Worm (Caenorhabditis elegans) whole organism, L2 larva: ENCODE measurements around the gene fbxb-76.
"Not testable (repeated sequence)": the region's sequence is repeated elsewhere in the genome, so short reads cannot be mapped to it uniquely, and the experiment has no call there.

Experiments
- C34F6.9 ChIP-seq: fragments of 150-350 bp; optimal IDR thresholded peaks from 2 replicates; lab custom pipeline; 2014; ENCODE audit warnings: missing biosample characterization, missing genetic modification characterization
- F13H6.1 ChIP-seq: sonication (generic microtip); optimal IDR thresholded peaks from 2 replicates; lab custom pipeline; 2016; ENCODE audit warnings: missing genetic modification characterization, missing compliant biosample characterization
- R02D3.7 ChIP-seq: fragments of 150-350 bp; optimal IDR thresholded peaks from 2 replicates; lab custom pipeline; 2014; ENCODE audit warnings: missing biosample characterization, missing genetic modification characterization
- Y55F3AM.14 ChIP-seq: fragments of 200-800 bp; sonication (Bioruptor generic); optimal IDR thresholded peaks from 2 replicates; lab custom pipeline; 2018; ENCODE audit warnings: mild to moderate bottlenecking, missing genetic modification characterization, missing compliant biosample characterization
- alr-1 ChIP-seq: fragments of 150-350 bp; optimal IDR thresholded peaks from 2 replicates; lab custom pipeline; 2014; ENCODE audit warnings: missing biosample characterization, missing genetic modification characterization
- ama-1 ChIP-seq: fragments of 150-350 bp; optimal IDR thresholded peaks from 2 replicates; lab custom pipeline; 2018; ENCODE audit warnings: inconsistent platforms
- blmp-1 ChIP-seq: sonication (generic microtip); optimal IDR thresholded peaks from 2 replicates; lab custom pipeline; 2017; ENCODE audit warnings: missing genetic modification characterization, mild to moderate bottlenecking, missing compliant biosample characterization, antibody characterized with exemption, moderate library complexity; ENCODE audit not compliant: insufficient read depth
- ceh-16 ChIP-seq: fragments of 150-350 bp; optimal IDR thresholded peaks from 2 replicates; lab custom pipeline; 2014; ENCODE audit warnings: missing biosample characterization, missing genetic modification characterization
- ceh-82 ChIP-seq: fragments of 150-350 bp; optimal IDR thresholded peaks from 2 replicates; lab custom pipeline; 2014; ENCODE audit warnings: missing biosample characterization, missing genetic modification characterization
- crh-2 ChIP-seq: sonication (generic microtip); optimal IDR thresholded peaks from 2 replicates; lab custom pipeline; 2017; ENCODE audit warnings: missing biosample characterization, missing genetic modification characterization
- dmd-4 ChIP-seq: sonication (generic microtip); optimal IDR thresholded peaks from 2 replicates; lab custom pipeline; 2017; ENCODE audit warnings: missing biosample characterization, missing genetic modification characterization
- elt-3 ChIP-seq: sonication (generic microtip); optimal IDR thresholded peaks from 2 replicates; lab custom pipeline; 2017; ENCODE audit warnings: missing biosample characterization, missing genetic modification characterization
- fos-1 ChIP-seq: fragments of 150-350 bp; optimal IDR thresholded peaks from 2 replicates; lab custom pipeline; 2014; ENCODE audit warnings: missing biosample characterization, missing genetic modification characterization
- gmeb-1 ChIP-seq: fragments of 150-350 bp; optimal IDR thresholded peaks from 2 replicates; lab custom pipeline; 2014; ENCODE audit warnings: missing biosample characterization, missing genetic modification characterization
- lin-11 ChIP-seq: fragments of 150-350 bp; sonication (generic microtip); optimal IDR thresholded peaks from 2 replicates; lab custom pipeline; 2014; ENCODE audit warnings: missing biosample characterization, missing genetic modification characterization, inconsistent platforms, mixed read lengths
- lin-13 ChIP-seq: fragments of 150-350 bp; optimal IDR thresholded peaks from 2 replicates; lab custom pipeline; 2014; ENCODE audit warnings: missing biosample characterization, missing genetic modification reagents, missing genetic modification characterization
- lsy-2 ChIP-seq, 2 experiments: fragments of 150-350 bp in 1 of 2; sonication (generic microtip) in 1 of 2; optimal IDR thresholded peaks; 2 replicates each; lab custom pipeline; 2014 to 2017; ENCODE audit warnings: missing biosample characterization in 2 of 2, missing genetic modification characterization in 2 of 2
- mab-5 ChIP-seq: fragments of 150-350 bp; optimal IDR thresholded peaks from 2 replicates; lab custom pipeline; 2014; ENCODE audit warnings: missing biosample characterization, missing genetic modification characterization
- mdl-1 ChIP-seq, 2 experiments: fragments of 150-350 bp in 1 of 2; sonication (generic microtip) in 1 of 2; optimal IDR thresholded peaks; 2 replicates each; lab custom pipeline; 2017; ENCODE audit warnings: missing biosample characterization in 2 of 2, missing genetic modification characterization in 2 of 2
- nhr-11 ChIP-seq: fragments of 150-350 bp; optimal IDR thresholded peaks from 2 replicates; lab custom pipeline; 2014; ENCODE audit warnings: missing biosample characterization, missing genetic modification characterization
- nhr-12 ChIP-seq: fragments of 150-350 bp; optimal IDR thresholded peaks from 2 replicates; lab custom pipeline; 2014; ENCODE audit warnings: missing biosample characterization, missing genetic modification characterization
- nhr-21 ChIP-seq: fragments of 150-350 bp; optimal IDR thresholded peaks from 2 replicates; lab custom pipeline; 2014; ENCODE audit warnings: missing biosample characterization, missing genetic modification characterization
- nhr-6 ChIP-seq: fragments of 150-350 bp; optimal IDR thresholded peaks from 2 replicates; lab custom pipeline; 2014; ENCODE audit warnings: missing biosample characterization, missing genetic modification characterization
- peb-1 ChIP-seq: fragments of 150-350 bp; optimal IDR thresholded peaks from 2 replicates; lab custom pipeline; 2014; ENCODE audit warnings: missing biosample characterization, missing genetic modification characterization
- sma-9 ChIP-seq, 2 experiments: fragments of 150-350 bp in 1 of 2; sonication (generic microtip) in 1 of 2; optimal IDR thresholded peaks; 2 replicates each; lab custom pipeline; 2014 to 2016; ENCODE audit warnings: missing genetic modification characterization in 2 of 2, mild to moderate bottlenecking in 1 of 2, missing biosample characterization in 1 of 2, missing compliant biosample characterization in 1 of 2, missing genetic modification reagents in 1 of 2, moderate library complexity in 1 of 2
- snpc-4 ChIP-seq: fragments of 150-350 bp; optimal IDR thresholded peaks from 2 replicates; lab custom pipeline; 2014; ENCODE audit warnings: missing biosample characterization, missing genetic modification characterization
- unc-39 ChIP-seq: fragments of 150-350 bp; optimal IDR thresholded peaks from 2 replicates; lab custom pipeline; 2014; ENCODE audit warnings: missing biosample characterization, missing genetic modification characterization
- unc-55 ChIP-seq: fragments of 150-350 bp; sonication (generic microtip); optimal IDR thresholded peaks from 3 replicates; lab custom pipeline; 2014; ENCODE audit warnings: missing biosample characterization, missing genetic modification reagents, missing genetic modification characterization
- unc-62 ChIP-seq: fragments of 150-350 bp; optimal IDR thresholded peaks from 2 replicates; lab custom pipeline; 2014; ENCODE audit warnings: missing biosample characterization, missing genetic modification reagents, missing genetic modification characterization
- ztf-1 ChIP-seq: fragments of 200-800 bp; sonication (Bioruptor generic); conservative IDR thresholded peaks from 2 replicates; pipeline ENCODE4 v1.3.6; 2022; ENCODE audit warnings: missing genetic modification characterization, missing compliant biosample characterization

fbxb-76 gene

DNA sequence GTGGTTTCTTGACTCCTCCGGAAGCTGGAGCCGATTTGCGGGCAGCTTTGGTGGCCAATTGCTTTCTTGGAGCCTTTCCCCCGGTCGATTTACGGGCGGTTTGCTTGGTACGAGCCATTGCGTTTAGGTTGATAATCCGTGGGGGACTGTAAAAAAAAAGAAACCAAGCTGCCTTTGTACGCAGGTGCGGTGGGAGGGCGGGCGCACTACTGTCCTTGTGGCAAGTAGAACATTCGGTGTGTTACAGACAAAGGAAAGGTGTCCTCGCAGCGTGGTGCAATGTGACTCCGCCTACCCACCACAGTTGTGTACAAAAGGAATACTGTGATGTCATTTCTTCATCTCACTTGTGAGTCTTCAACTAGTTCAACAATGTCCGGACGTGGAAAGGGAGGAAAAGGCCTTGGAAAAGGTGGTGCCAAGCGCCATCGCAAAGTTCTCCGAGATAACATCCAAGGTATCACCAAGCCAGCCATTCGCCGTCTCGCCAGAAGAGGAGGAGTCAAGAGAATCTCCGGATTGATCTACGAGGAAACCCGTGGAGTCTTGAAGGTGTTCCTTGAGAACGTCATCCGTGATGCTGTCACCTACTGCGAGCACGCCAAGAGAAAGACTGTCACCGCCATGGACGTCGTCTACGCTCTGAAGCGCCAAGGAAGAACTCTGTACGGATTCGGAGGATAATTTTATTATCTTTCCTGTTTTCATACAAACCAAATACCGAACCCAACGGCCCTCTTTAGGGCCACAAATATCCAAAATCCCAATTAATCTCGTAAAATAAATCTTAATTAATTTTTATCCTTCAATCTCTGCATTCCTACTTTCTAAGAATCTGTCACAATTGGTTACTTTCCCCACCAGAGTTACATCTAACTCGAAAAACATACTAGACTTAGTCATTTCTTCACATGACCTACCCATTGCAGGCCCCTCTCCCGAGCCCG, 27.9 kb upstream of the fbxb-76 start, which contains the start of the genes his-63 and his-64:
Gene his-63 (minus strand): TSS at position 118 of the 947 bp plus-strand sequence.
Gene his-64 (plus strand): TSS at position 373 of the 947 bp plus-strand sequence.
- peak; percentile 14 for TF ChIP-seq ceh-16 (tag; lab: Kevin White, UChicago)

DNA sequence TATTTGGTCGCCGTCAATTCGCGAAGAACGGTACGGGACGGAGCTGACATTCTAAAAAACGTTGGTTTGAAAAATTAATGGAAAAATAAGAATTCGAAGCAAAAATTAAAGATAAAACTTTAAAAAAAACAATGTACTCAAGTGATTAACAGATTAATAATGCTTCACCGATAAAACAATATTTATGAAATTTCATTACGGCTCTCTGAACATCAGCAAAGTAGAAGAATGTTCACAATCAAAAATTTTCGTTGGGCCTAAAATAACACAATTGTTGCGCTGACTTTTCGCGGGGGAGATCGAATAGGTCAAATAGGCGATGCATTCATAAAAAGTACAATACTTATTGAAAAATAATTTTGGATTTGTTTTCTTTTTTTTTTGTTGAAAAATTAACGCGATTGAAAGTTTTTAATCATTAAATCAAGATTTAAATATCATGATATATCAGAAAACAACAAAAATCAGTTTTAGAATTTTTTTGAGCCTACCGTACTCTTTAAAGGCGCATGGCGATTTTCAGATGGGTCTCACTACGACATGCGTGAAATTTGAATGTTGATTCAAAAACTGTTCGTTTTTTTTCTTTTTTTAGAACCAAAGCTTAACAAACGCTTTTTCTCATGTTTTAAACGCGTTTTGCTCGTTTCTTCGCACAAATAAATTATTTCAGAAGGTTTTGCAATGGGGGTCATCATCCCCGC, 24.3 kb upstream of the fbxb-76 start, which contains the start of the genes memi-3 and cyp-31A2:
Gene memi-3 (minus strand): TSS at position 51 of the 704 bp plus-strand sequence.
Gene cyp-31A2 (plus strand): TSS at position 674 of the 704 bp plus-strand sequence.
- TF ChIP-seq ceh-16 (tag; lab: Kevin White, UChicago) (no peak), nhr-6 (no peak), nhr-12 (tag; lab: Kevin White, UChicago) (no peak), blmp-1 (tag; lab: Kevin White, UChicago) (no peak), mab-5 (tag; lab: Kevin White, UChicago) (no peak), R02D3.7 (tag; lab: Kevin White, UChicago) (no peak)

DNA sequence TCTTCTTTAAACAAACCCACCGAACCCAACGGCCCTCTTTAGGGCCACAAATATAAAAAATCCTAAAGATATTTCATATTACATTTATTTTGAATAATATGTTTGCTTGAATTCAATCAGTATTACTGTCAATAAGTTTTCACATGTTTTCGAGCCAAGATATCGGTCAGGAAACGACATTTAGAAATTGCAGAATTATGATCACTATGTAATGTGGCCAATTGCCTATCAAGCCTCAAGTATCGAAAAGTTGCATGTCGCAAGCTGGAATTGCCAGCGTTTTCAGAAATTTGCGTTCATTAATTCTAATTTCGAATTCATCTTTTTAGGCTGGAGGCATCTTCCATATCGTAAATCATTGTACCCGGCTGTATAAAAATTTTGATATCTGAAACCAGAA, 22.3 kb upstream of the fbxb-76 start:
- TF ChIP-seq C34F6.9 (tag; lab: Kevin White, UChicago): no peak
- TF ChIP-seq alr-1 (tag; lab: Kevin White, UChicago): no peak
- TF ChIP-seq unc-62 (GFP tag; lab: Kevin White, UChicago): no peak
- no peak for TF ChIP-seq lsy-2 (tag; optimal IDR thresholded peaks at IDR 0.05; lab: Kevin White, UChicago)
- TF ChIP-seq, all 48 proteins: peak for 0

DNA sequence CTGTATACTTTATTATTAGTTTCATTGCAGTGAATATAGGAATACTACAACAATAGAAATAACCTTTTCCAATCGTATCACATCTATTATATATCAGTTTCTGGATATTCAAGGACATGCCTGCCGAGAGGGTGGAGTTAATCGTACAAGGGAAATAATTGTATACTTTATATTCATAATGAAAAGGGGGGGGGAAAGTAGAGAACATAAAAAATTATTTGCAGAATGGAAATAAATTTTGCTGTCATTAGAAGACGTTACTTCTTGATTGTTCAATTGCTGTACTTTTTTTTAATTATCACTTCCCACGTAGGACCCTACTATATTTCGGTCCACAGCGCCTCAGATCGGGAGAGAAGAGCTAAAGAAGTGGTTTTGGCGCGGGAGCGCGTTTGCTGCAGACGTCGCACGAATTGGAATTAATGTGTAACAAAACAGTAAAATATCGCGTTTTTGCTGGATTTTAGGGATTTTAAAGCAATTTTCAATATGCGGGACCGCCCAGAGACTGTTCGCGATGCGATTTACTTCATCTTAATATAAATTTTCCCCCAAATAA, 19.2 kb upstream of the fbxb-76 start, which contains the start of gene dsl-6:
Gene dsl-6 (minus strand): TSS at position 51 of the 559 bp plus-strand sequence.
- TF ChIP-seq C34F6.9 (tag; lab: Kevin White, UChicago); ama-1 (lab: Kevin White, UChicago); lin-11: not testable (repeated sequence)

DNA sequence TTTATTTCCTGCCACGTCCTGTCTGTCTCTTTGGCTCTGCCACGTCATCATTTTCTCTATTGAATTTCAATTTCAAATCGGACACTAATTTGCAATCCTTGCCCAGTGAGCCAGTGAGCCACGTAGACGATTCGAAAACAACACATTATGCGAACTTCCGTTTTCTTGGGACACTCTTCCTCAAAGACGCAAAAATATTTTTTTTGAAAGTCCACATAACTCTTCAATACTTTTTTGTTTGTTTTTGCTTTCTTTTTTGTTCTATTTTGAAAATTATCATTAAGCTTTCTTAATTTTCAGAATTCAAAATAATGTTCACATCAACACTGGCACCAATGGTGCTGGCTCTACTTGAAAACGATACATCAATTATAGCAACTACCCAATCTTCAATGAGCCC, 15.1 kb upstream of the fbxb-76 start, which contains the start of gene tag-89:
Gene tag-89 (plus strand): TSS at position 301 of the 400 bp plus-strand sequence.
- TF ChIP-seq fos-1 (tag; lab: Kevin White, UChicago): no peak
- TF ChIP-seq lin-13 (GFP tag; lab: Kevin White, UChicago): no peak
- no peak for TF ChIP-seq C34F6.9 (tag; lab: Kevin White, UChicago)
- TF ChIP-seq gmeb-1 (tag; lab: Kevin White, UChicago): no peak
- TF ChIP-seq nhr-11: no peak
- no peak for TF ChIP-seq unc-55
- no peak for TF ChIP-seq mdl-1 (tag; optimal IDR thresholded peaks at IDR 0.05; lab: Kevin White, UChicago)
- no peak for TF ChIP-seq ztf-1 (GFP tag; lab: Robert Waterston, UW)
- TF ChIP-seq F13H6.1 (tag; lab: Kevin White, UChicago): no peak
- no peak for TF ChIP-seq peb-1 (tag; lab: Kevin White, UChicago)
- TF ChIP-seq unc-39: no peak
- TF ChIP-seq ceh-82: no peak
- TF ChIP-seq, all 48 proteins: peak for 0

DNA sequence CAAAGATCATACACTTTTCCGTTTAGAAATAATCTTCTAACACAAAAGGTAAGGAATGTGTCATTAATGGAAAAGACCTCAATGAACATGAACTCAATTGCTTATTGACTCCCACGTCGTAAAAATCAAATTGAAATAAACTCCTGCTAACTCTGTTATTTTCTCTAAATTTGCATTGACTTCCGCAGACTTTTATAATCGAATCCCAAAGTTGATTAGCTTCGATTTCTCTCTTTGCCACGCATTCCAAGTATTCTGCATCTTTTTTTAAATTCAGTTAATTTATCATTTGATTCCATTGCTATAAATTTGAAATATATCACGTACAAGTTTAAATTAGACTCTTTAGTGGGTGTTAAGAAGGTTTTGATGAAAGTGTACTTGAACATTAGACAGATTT, 9.5 kb upstream of the fbxb-76 start:
- no peak for TF ChIP-seq F13H6.1 (tag; lab: Kevin White, UChicago)
- peak in 1 of 2 experiments; percentile 29 for TF ChIP-seq lsy-2 (tag; optimal IDR thresholded peaks at IDR 0.05; lab: Kevin White, UChicago)
- TF ChIP-seq sma-9 (GFP tag; optimal IDR thresholded peaks at IDR 0.05; lab: Kevin White, UChicago): peak; percentile 29
- TF ChIP-seq sma-9 (tag; optimal IDR thresholded peaks at IDR 0.05; lab: Kevin White, UChicago): no peak
- no peak for TF ChIP-seq snpc-4 (tag; lab: Kevin White, UChicago)
- no peak for TF ChIP-seq Y55F3AM.14
- TF ChIP-seq elt-3: no peak
- peak; percentile 9 for TF ChIP-seq dmd-4 (tag; lab: Kevin White, UChicago)
- peak; percentile 46 for TF ChIP-seq nhr-21 (tag; lab: Kevin White, UChicago)
- TF ChIP-seq crh-2 (tag; lab: Kevin White, UChicago): peak; percentile 20
